Worm (Caenorhabditis elegans): Measurements from ENCODE around the gene C25D7.10.

C25D7.10 gene

ce11 chrV:15082291-15082690 lies 15.0 kb downstream of the C25D7.10 start, which contains the start of the genes C01G10.10 and C01G10.9 (continued):
- TF ChIP-seq ceh-24 (tag; optimal IDR thresholded peaks at IDR 0.05) (no peak), ceh-14 (tag; optimal IDR thresholded peaks at IDR 0.05) (peak; percentile 46), F13H6.1 (tag; optimal IDR thresholded peaks at IDR 0.05) (peak; percentile 46), lim-6 (tag; optimal IDR thresholded peaks at IDR 0.05) (no peak)

- TF ChIP-seq pros-1 (tag; optimal IDR thresholded peaks at IDR 0.05) (no peak), ref-2 (tag; optimal IDR thresholded peaks at IDR 0.05) (no peak), ceh-19 (GFP tag; optimal IDR thresholded peaks at IDR 0.05) (no peak), K02D7.2 (tag; optimal IDR thresholded peaks at IDR 0.05) (no peak), ceh-22 (tag; optimal IDR thresholded peaks at IDR 0.05) (no peak), ttx-3 (tag; optimal IDR thresholded peaks at IDR 0.05) (no peak), dve-1 (tag; optimal IDR thresholded peaks at IDR 0.05) (no peak), mec-3 (tag; optimal IDR thresholded peaks at IDR 0.05; ENCODE audit: borderline replicate concordance) (no peak), hlh-30 (tag; optimal IDR thresholded peaks at IDR 0.05; ENCODE audit: insufficient read depth) (no peak), fax-1 (tag; optimal IDR thresholded peaks at IDR 0.05) (no peak), odd-2 (tag; optimal IDR thresholded peaks at IDR 0.05) (no peak), che-1 (tag; optimal IDR thresholded peaks at IDR 0.05) (no peak), ceh-30 (tag; optimal IDR thresholded peaks at IDR 0.05) (no peak), hlh-8 (tag; optimal IDR thresholded peaks at IDR 0.05) (no peak), nhr-232 (tag; optimal IDR thresholded peaks at IDR 0.05) (no peak), nfya-1 (tag; optimal IDR thresholded peaks at IDR 0.05) (no peak), hlh-6 (tag; optimal IDR thresholded peaks at IDR 0.05) (no peak), ceh-18 (tag; optimal IDR thresholded peaks at IDR 0.05) (no peak), lim-6 (tag; optimal IDR thresholded peaks at IDR 0.05) (no peak)
Measured at ce11 chrV:15083659-15084058, 16.4 kb downstream of the C25D7.10 start.

DNA sequence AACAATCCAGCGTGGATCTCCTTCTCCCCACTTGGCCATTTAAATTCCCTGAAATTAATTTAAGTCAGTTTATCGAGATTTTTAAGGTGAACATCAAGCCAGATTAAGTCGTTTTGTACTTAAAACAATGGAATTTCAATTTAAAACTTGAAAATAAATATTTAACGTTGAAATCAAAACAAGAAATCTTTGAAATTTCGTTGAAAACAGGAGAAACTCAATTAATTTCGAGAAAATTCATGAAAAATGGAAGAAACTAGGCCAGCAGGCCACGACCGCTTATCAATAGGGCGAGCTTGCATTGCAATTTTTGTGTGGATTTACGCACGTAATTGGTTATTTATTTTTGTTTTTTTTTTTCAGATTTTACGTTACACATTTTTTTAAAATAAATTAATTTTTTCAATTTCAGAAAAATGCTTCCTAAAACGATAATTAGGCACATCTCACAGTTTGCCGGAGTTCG lies 18.1 kb downstream of the C25D7.10 start, which contains the start of the genes ahsa-1 and C01G10.7:
TSS of gene ahsa-1 (minus strand) at position 51 of the 466 bp plus-strand sequence.
TSS of gene C01G10.7 (plus strand) at position 413 of the 466 bp plus-strand sequence.
- TF ChIP-seq mec-3 (tag; optimal IDR thresholded peaks at IDR 0.05; ENCODE audit: borderline replicate concordance) = peak; percentile 85
- peak; percentile 62 for TF ChIP-seq fkh-6 (tag; optimal IDR thresholded peaks at IDR 0.05)
- peak; percentile 77 for TF ChIP-seq F13H6.1 (tag; optimal IDR thresholded peaks at IDR 0.05)
- TF ChIP-seq ceh-19 (GFP tag; optimal IDR thresholded peaks at IDR 0.05) = peak; percentile 21
- TF ChIP-seq ceh-30 (tag; optimal IDR thresholded peaks at IDR 0.05) = peak; percentile 67
- no peak for TF ChIP-seq hlh-15 (tag; optimal IDR thresholded peaks at IDR 0.05)
- no peak for TF ChIP-seq K02D7.2 (tag; optimal IDR thresholded peaks at IDR 0.05)
- TF ChIP-seq sox-2 (GFP tag; IDR thresholded peaks at IDR 0.05) = no peak
- peak; percentile 83 for TF ChIP-seq nfya-1 (tag; optimal IDR thresholded peaks at IDR 0.05)
- peak; percentile 94 for TF ChIP-seq C08G9.2 (tag; optimal IDR thresholded peaks at IDR 0.05)
- peak; percentile 86 for TF ChIP-seq hlh-8 (tag; optimal IDR thresholded peaks at IDR 0.05)
- peak; percentile 63 for TF ChIP-seq ttx-3 (tag; optimal IDR thresholded peaks at IDR 0.05)
- TF ChIP-seq K09A11.1 (tag; optimal IDR thresholded peaks at IDR 0.05; ENCODE audit: insufficient read depth) = no peak
- peak; percentile 28 for TF ChIP-seq hlh-13 (GFP tag; optimal IDR thresholded peaks at IDR 0.05)
- TF ChIP-seq ceh-18 (tag; optimal IDR thresholded peaks at IDR 0.05) = peak; percentile 81
- TF ChIP-seq nhr-11 (tag; optimal IDR thresholded peaks at IDR 0.05) = no peak
- peak; percentile 94 for TF ChIP-seq ceh-14 (tag; optimal IDR thresholded peaks at IDR 0.05)
- TF ChIP-seq ets-4 (tag; optimal IDR thresholded peaks at IDR 0.05) = peak; percentile 97
- TF ChIP-seq Y22D7AL.16 (tag; optimal IDR thresholded peaks at IDR 0.05) = no peak
- TF ChIP-seq ref-2 (tag; optimal IDR thresholded peaks at IDR 0.05) = peak; percentile 84
- peak; percentile 80 for TF ChIP-seq rnt-1 (tag; optimal IDR thresholded peaks at IDR 0.05)
- peak; percentile 40 for TF ChIP-seq pax-1 (tag; optimal IDR thresholded peaks at IDR 0.05)
- TF ChIP-seq elt-2 (tag; optimal IDR thresholded peaks at IDR 0.05) = peak; percentile 76
- peak; percentile 67 for TF ChIP-seq fax-1 (tag; optimal IDR thresholded peaks at IDR 0.05)
- TF ChIP-seq ceh-48 (tag; optimal IDR thresholded peaks at IDR 0.05) = peak; percentile 29
- TF ChIP-seq ceh-24 (tag; optimal IDR thresholded peaks at IDR 0.05) = no peak
- peak; percentile 51 for TF ChIP-seq sdc-2 (tag; optimal IDR thresholded peaks at IDR 0.05)
- TF ChIP-seq tbx-2 (tag; optimal IDR thresholded peaks at IDR 0.05) = peak; percentile 96
- peak; percentile 31 for TF ChIP-seq pha-2 (tag; optimal IDR thresholded peaks at IDR 0.05)
- TF ChIP-seq hlh-30 (tag; optimal IDR thresholded peaks at IDR 0.05; ENCODE audit: insufficient read depth) = no peak
- TF ChIP-seq pat-9 (tag; optimal IDR thresholded peaks at IDR 0.05) = no peak
- TF ChIP-seq ztf-16 (tag; optimal IDR thresholded peaks at IDR 0.05) = peak; percentile 70
- TF ChIP-seq ceh-9 (tag; optimal IDR thresholded peaks at IDR 0.05) = no peak
- no peak for TF ChIP-seq ceh-6 (GFP tag; optimal IDR thresholded peaks at IDR 0.05)
- TF ChIP-seq pha-4 (tag; optimal IDR thresholded peaks at IDR 0.05) = no peak
- TF ChIP-seq pag-3 (tag; optimal IDR thresholded peaks at IDR 0.05; ENCODE audit: borderline replicate concordance) = no peak
- TF ChIP-seq ahr-1 (tag; optimal IDR thresholded peaks at IDR 0.05) = peak; percentile 48
- no peak for TF ChIP-seq nhr-232 (tag; optimal IDR thresholded peaks at IDR 0.05)
- TF ChIP-seq che-1 (tag; optimal IDR thresholded peaks at IDR 0.05) = no peak
- no peak for TF ChIP-seq elt-4 (tag; optimal IDR thresholded peaks at IDR 0.05)

All from whole organism, late embryonic.